Fruit fly (Drosophila melanogaster) whole organism, embryonic: ENCODE results near the gene Cul6.

ENCODE experiments used
- Awh ChIP-seq: fragments of 200-800 bp; sonication (Bioruptor generic); IDR thresholded peaks from 2 replicates; pipeline ENCODE4, ENCODE4 v1.3.6; 2022; ENCODE audit warnings: missing biosample characterization, missing genetic modification characterization
- CG10959 ChIP-seq: fragments of 200-800 bp; sonication (Bioruptor generic); IDR thresholded peaks from 2 replicates; pipeline ENCODE4 v1.3.6; 2022; ENCODE audit warnings: missing biosample characterization, missing genetic modification characterization
- CG11456 ChIP-seq: fragments of 200-800 bp; sonication (Bioruptor generic); IDR thresholded peaks from 3 replicates; pipeline ENCODE4 v1.3.6; 2022; ENCODE audit warnings: missing biosample characterization, missing genetic modification characterization
- CG12071 ChIP-seq: fragments of 200-800 bp; sonication (Bioruptor generic); optimal IDR thresholded peaks from 3 replicates; lab custom pipeline; 2018; ENCODE audit warnings: missing biosample characterization, mild to moderate bottlenecking, missing genetic modification characterization
- CG12236 ChIP-seq: fragments of 200-800 bp; sonication (Bioruptor generic); optimal IDR thresholded peaks from 2 replicates; lab custom pipeline; 2016; ENCODE audit warnings: missing biosample characterization, missing genetic modification characterization
- CG12391 ChIP-seq: fragments of 200-800 bp; sonication (Bioruptor generic); optimal IDR thresholded peaks from 3 replicates; lab custom pipeline; 2018; ENCODE audit warnings: missing biosample characterization, mild to moderate bottlenecking, missing genetic modification characterization, moderate library complexity
- CG13123 ChIP-seq: fragments of 200-800 bp; sonication (Bioruptor generic); optimal IDR thresholded peaks from 2 replicates; lab custom pipeline; 2016; ENCODE audit warnings: missing biosample characterization, missing genetic modification characterization
- CG13287 ChIP-seq: fragments of 200-800 bp; sonication (Bioruptor generic); IDR thresholded peaks from 2 replicates; pipeline ENCODE4 v1.3.6; 2022; ENCODE audit warnings: missing biosample characterization, missing genetic modification characterization; ENCODE audit not compliant: partially characterized antibody
- CG13424 ChIP-seq: fragments of 200-800 bp; sonication (Bioruptor generic); optimal IDR thresholded peaks from 2 replicates; lab custom pipeline; 2019; ENCODE audit warnings: missing biosample characterization, mild to moderate bottlenecking, missing genetic modification characterization, moderate library complexity
- CG13775 ChIP-seq: fragments of 200-800 bp; sonication (Bioruptor generic); optimal IDR thresholded peaks from 3 replicates; lab custom pipeline; 2017; ENCODE audit warnings: missing biosample characterization, mild to moderate bottlenecking, missing genetic modification characterization
- CG14710 ChIP-seq: fragments of 200-800 bp; sonication (Bioruptor generic); optimal IDR thresholded peaks from 3 replicates; lab custom pipeline; 2019; ENCODE audit warnings: missing biosample characterization, mild to moderate bottlenecking, missing genetic modification characterization, moderate library complexity
- CG1602 ChIP-seq: fragments of 200-800 bp; sonication (Bioruptor generic); optimal IDR thresholded peaks from 3 replicates; lab custom pipeline; 2016; ENCODE audit warnings: missing biosample characterization, missing genetic modification characterization
- CG16863 ChIP-seq: fragments of 200-800 bp; sonication (Bioruptor generic); optimal IDR thresholded peaks from 3 replicates; lab custom pipeline; 2016; ENCODE audit warnings: missing biosample characterization, missing genetic modification characterization
- CG18476 ChIP-seq: fragments of 200-800 bp; sonication (Bioruptor generic); optimal IDR thresholded peaks from 2 replicates; lab custom pipeline; 2016; ENCODE audit warnings: missing biosample characterization, mild to moderate bottlenecking, missing genetic modification characterization
- CG2116 ChIP-seq: fragments of 200-800 bp; sonication (Bioruptor generic); optimal IDR thresholded peaks from 3 replicates; lab custom pipeline; 2018; ENCODE audit warnings: missing biosample characterization, mild to moderate bottlenecking, missing genetic modification characterization
- CG3847 ChIP-seq: fragments of 200-800 bp; sonication (Bioruptor generic); IDR thresholded peaks from 2 replicates; pipeline ENCODE4 v1.3.6; 2022; ENCODE audit warnings: missing biosample characterization, missing genetic modification characterization
- CG4854 ChIP-seq: fragments of 200-800 bp; sonication (Bioruptor generic); optimal IDR thresholded peaks from 2 replicates; lab custom pipeline; 2016; ENCODE audit warnings: missing biosample characterization, missing genetic modification characterization, inconsistent platforms
- CG6175 ChIP-seq: fragments of 200-800 bp; sonication (Bioruptor generic); IDR thresholded peaks from 3 replicates; pipeline ENCODE4 v1.3.6; 2022; ENCODE audit warnings: missing biosample characterization, missing genetic modification characterization
- CG6654 ChIP-seq: fragments of 200-800 bp; sonication (Bioruptor generic); optimal IDR thresholded peaks from 2 replicates; lab custom pipeline; 2017; ENCODE audit warnings: missing biosample characterization, mild to moderate bottlenecking, missing genetic modification characterization
- CG7357 ChIP-seq: fragments of 200-800 bp; sonication (Bioruptor generic); IDR thresholded peaks from 3 replicates; pipeline ENCODE4 v1.3.6; 2022; ENCODE audit warnings: missing biosample characterization, missing genetic modification characterization
- CG7839 ChIP-seq: fragments of 200-800 bp; sonication (Bioruptor generic); optimal IDR thresholded peaks from 3 replicates; lab custom pipeline; 2018; ENCODE audit warnings: missing biosample characterization, mild to moderate bottlenecking, missing genetic modification characterization, moderate library complexity
- CG7963 ChIP-seq: fragments of 200-800 bp; sonication (Bioruptor generic); IDR thresholded peaks from 3 replicates; pipeline ENCODE4 v1.3.6; 2022; ENCODE audit warnings: missing biosample characterization, missing genetic modification characterization; ENCODE audit not compliant: partially characterized antibody
- CG9727 ChIP-seq: fragments of 200-800 bp; sonication (Bioruptor generic); optimal IDR thresholded peaks from 3 replicates; lab custom pipeline; 2017; ENCODE audit warnings: missing biosample characterization, mild to moderate bottlenecking, missing genetic modification characterization
- CoRest ChIP-seq: fragments of 200-800 bp; sonication (Bioruptor generic); optimal IDR thresholded peaks from 3 replicates; lab custom pipeline; 2018; ENCODE audit warnings: missing biosample characterization, mild to moderate bottlenecking, missing genetic modification characterization, moderate library complexity
- Dbx ChIP-seq: fragments of 200-800 bp; sonication (Bioruptor generic); IDR thresholded peaks from 3 replicates; pipeline ENCODE4 v1.3.6; 2022; ENCODE audit warnings: missing biosample characterization, missing genetic modification characterization
- Ets97D ChIP-seq: fragments of 200-800 bp; sonication (Bioruptor generic); optimal IDR thresholded peaks from 3 replicates; lab custom pipeline; 2016; ENCODE audit warnings: missing biosample characterization, missing genetic modification characterization
- Hmr ChIP-seq: fragments of 200-800 bp; sonication (Bioruptor generic); optimal IDR thresholded peaks from 3 replicates; lab custom pipeline; 2017; ENCODE audit warnings: mild to moderate bottlenecking, missing biosample characterization, missing genetic modification reagents, missing genetic modification characterization
- Hr39 ChIP-seq: fragments of >200 bp; optimal IDR thresholded peaks from 2 replicates; lab custom pipeline; 2017
- Max ChIP-seq: fragments of 200-800 bp; sonication (Bioruptor generic); optimal IDR thresholded peaks from 2 replicates; lab custom pipeline; 2016; ENCODE audit warnings: missing biosample characterization, mild to moderate bottlenecking, missing genetic modification characterization
- Myb ChIP-seq: fragments of 200-800 bp; sonication (Bioruptor generic); optimal IDR thresholded peaks from 2 replicates; lab custom pipeline; 2016; ENCODE audit warnings: missing biosample characterization, missing genetic modification characterization
- PHDP ChIP-seq: fragments of 200-800 bp; sonication (Bioruptor generic); optimal IDR thresholded peaks from 3 replicates; lab custom pipeline; 2018; ENCODE audit warnings: missing biosample characterization, mild to moderate bottlenecking, missing genetic modification characterization, moderate library complexity
- Ptx1 ChIP-seq: fragments of 200-800 bp; sonication (Bioruptor generic); IDR thresholded peaks from 2 replicates; pipeline ENCODE4 v1.3.6; 2022; ENCODE audit warnings: missing biosample characterization, missing genetic modification characterization
- Rfx ChIP-seq: fragments of 200-800 bp; sonication (Bioruptor generic); IDR thresholded peaks from 2 replicates; pipeline ENCODE4 v1.3.6; 2022; ENCODE audit warnings: missing biosample characterization, missing genetic modification characterization
- Rx ChIP-seq: fragments of 200-800 bp; sonication (Bioruptor generic); IDR thresholded peaks from 2 replicates; pipeline ENCODE4 v1.3.6; 2022; ENCODE audit warnings: missing biosample characterization, missing genetic modification characterization
- Sry-β ChIP-seq: fragments of 200-800 bp; sonication (Bioruptor generic); optimal IDR thresholded peaks from 2 replicates; lab custom pipeline; 2018; ENCODE audit warnings: missing biosample characterization, mild to moderate bottlenecking, missing genetic modification characterization, moderate library complexity
- amos ChIP-seq: fragments of 200-800 bp; sonication (Bioruptor generic); IDR thresholded peaks from 2 replicates; pipeline ENCODE4 v1.3.6; 2022; ENCODE audit warnings: missing biosample characterization, missing genetic modification characterization; ENCODE audit not compliant: partially characterized antibody
- bcd ChIP-seq: fragments of 200-800 bp; sonication (Bioruptor generic); optimal IDR thresholded peaks from 2 replicates; lab custom pipeline; 2017; ENCODE audit warnings: missing biosample characterization, mild to moderate bottlenecking, missing genetic modification characterization
- chn ChIP-seq: fragments of 200-800 bp; sonication (Bioruptor generic); optimal IDR thresholded peaks from 2 replicates; lab custom pipeline; 2016; ENCODE audit warnings: missing biosample characterization, missing genetic modification characterization
- croc ChIP-seq: fragments of 200-800 bp; sonication (Bioruptor generic); conservative IDR thresholded peaks from 3 replicates; pipeline ENCODE4 v1.3.6; 2022; ENCODE audit warnings: missing biosample characterization, missing genetic modification characterization
- cwo ChIP-seq: fragments of 200-800 bp; sonication (Bioruptor generic); optimal IDR thresholded peaks from 3 replicates; lab custom pipeline; 2017; ENCODE audit warnings: missing biosample characterization, missing genetic modification characterization, mild to moderate bottlenecking, moderate library complexity, missing genetic modification reagents
- dmrt99B ChIP-seq: fragments of 200-800 bp; sonication (Bioruptor generic); optimal IDR thresholded peaks from 2 replicates; lab custom pipeline; 2018; ENCODE audit warnings: missing biosample characterization, mild to moderate bottlenecking, missing genetic modification characterization, moderate library complexity
- exex ChIP-seq: fragments of 200-800 bp; sonication (Bioruptor generic); optimal IDR thresholded peaks from 4 replicates; lab custom pipeline; 2018; ENCODE audit warnings: missing biosample characterization, mild to moderate bottlenecking, missing genetic modification characterization, moderate library complexity
- grn ChIP-seq: fragments of 200-800 bp; sonication (Bioruptor generic); optimal IDR thresholded peaks from 3 replicates; lab custom pipeline; 2017; ENCODE audit warnings: missing biosample characterization, missing genetic modification characterization
- hbn ChIP-seq: fragments of 200-800 bp; sonication (Bioruptor generic); IDR thresholded peaks from 2 replicates; pipeline ENCODE4 v1.3.6; 2022; ENCODE audit warnings: missing biosample characterization, missing genetic modification characterization; ENCODE audit not compliant: partially characterized antibody
- kni ChIP-seq: fragments of 200-800 bp; sonication (Bioruptor generic); optimal IDR thresholded peaks from 3 replicates; lab custom pipeline; 2017; ENCODE audit warnings: mild to moderate bottlenecking, missing biosample characterization, missing genetic modification reagents, missing genetic modification characterization
- luna ChIP-seq: fragments of 200-800 bp; sonication (Bioruptor generic); optimal IDR thresholded peaks from 2 replicates; lab custom pipeline; 2016; ENCODE audit warnings: missing biosample characterization, missing genetic modification characterization
- org-1 ChIP-seq: fragments of 200-800 bp; sonication (Bioruptor generic); optimal IDR thresholded peaks from 2 replicates; lab custom pipeline; 2017; ENCODE audit warnings: missing biosample characterization, missing genetic modification characterization
- pum ChIP-seq: fragments of 200-800 bp; sonication (Bioruptor generic); optimal IDR thresholded peaks from 2 replicates; lab custom pipeline; 2016; ENCODE audit warnings: missing biosample characterization, missing genetic modification characterization
- row ChIP-seq: fragments of 200-800 bp; sonication (Bioruptor generic); IDR thresholded peaks from 3 replicates; pipeline ENCODE4 v1.3.6; 2022; ENCODE audit warnings: missing biosample characterization, missing genetic modification characterization
- vfl ChIP-seq: fragments of 200-800 bp; sonication (Bioruptor generic); optimal IDR thresholded peaks from 2 replicates; lab custom pipeline; 2016; ENCODE audit warnings: missing biosample characterization, missing genetic modification characterization
- vvl ChIP-seq: fragments of 200-800 bp; sonication (Bioruptor generic); IDR thresholded peaks from 2 replicates; pipeline ENCODE4 v1.3.6; 2022; ENCODE audit warnings: missing biosample characterization, missing genetic modification characterization

Gene Cul6

DNA sequence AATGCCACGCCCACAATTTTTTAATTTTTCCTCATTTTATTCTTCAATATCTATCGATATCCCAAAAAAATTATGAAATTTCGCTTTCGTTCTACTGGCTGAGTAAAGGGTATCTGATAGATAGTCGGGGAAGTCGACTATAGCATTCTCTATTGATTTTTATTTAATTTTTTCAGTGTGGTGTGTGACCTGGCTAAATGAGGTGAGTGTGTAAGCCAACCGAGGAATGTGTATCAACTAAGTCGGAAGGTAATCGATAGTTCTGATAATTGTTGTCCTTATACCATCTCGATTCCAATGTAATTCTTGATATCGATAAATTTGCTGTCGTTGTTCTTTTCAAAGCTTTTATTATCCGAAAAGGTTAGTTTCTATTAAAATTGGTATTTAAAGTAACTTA, 5.0 kb downstream of the Cul6 start, which contains the start of gene CG11263 (continued):
- TF ChIP-seq CG12236 (no peak), CG18476 (GFP tag; lab: Kevin White, UChicago) (peak; percentile 29), grn (GFP tag; lab: Kevin White, UChicago) (no peak), CG16863 (peak; percentile 7), CG12071 (no peak), Max (GFP tag; lab: Kevin White, UChicago) (no peak), CG7839 (tag; lab: Kevin White, UChicago) (peak; percentile 57), kni (no peak), CG1602 (GFP tag; lab: Kevin White, UChicago) (peak; percentile 1), Rfx (peak; percentile 71), PHDP (tag; lab: Kevin White, UChicago) (peak; percentile 45), CG4854 (GFP tag; lab: Kevin White, UChicago) (peak; percentile 50), chn (GFP tag; lab: Kevin White, UChicago) (peak; percentile 53), Ptx1 (peak; percentile 53; the same call in 1 of the 2 replicates), CG14710 (tag; lab: Kevin White, UChicago) (no peak), CG6175 (GFP tag; lab: Robert Waterston, UW) (no peak), vvl (GFP tag; lab: Robert Waterston, UW) (peak; percentile 58; the same call in 1 of the 2 replicates), hbn (GFP tag; lab: Robert Waterston, UW) (peak; percentile 82), CG10959 (GFP tag; lab: Robert Waterston, UW) (no peak), Hmr (peak; percentile 71), CG11456 (GFP tag; lab: Robert Waterston, UW) (0 out of 3 replicates have a peak, but pooled peaks have one; percentile 60), CG6654 (GFP tag; lab: Kevin White, UChicago) (no peak), vfl (GFP tag; lab: Kevin White, UChicago) (peak; percentile 21), pum (GFP tag; lab: Kevin White, UChicago) (peak; percentile 24), CG13424 (tag; lab: Kevin White, UChicago) (no peak), row (peak; percentile 62), CG9727 (peak; percentile 39), CG3847 (GFP tag; lab: Robert Waterston, UW) (peak; percentile 42), org-1 (GFP tag; lab: Kevin White, UChicago) (no peak), Rx (GFP tag; lab: Robert Waterston, UW) (no peak), Dbx (peak; percentile 73), amos (GFP tag; lab: Robert Waterston, UW) (peak; percentile 82), CG7963 (GFP tag; lab: Robert Waterston, UW) (peak; percentile 93), CG7357 (GFP tag; lab: Robert Waterston, UW) (no peak), CG2116 (GFP tag; lab: Kevin White, UChicago) (peak; percentile 59), exex (tag; lab: Kevin White, UChicago) (no peak), CG13123 (GFP tag; lab: Kevin White, UChicago) (no peak), croc (GFP tag; lab: Robert Waterston, UW) (no peak), bcd (GFP tag; lab: Kevin White, UChicago) (peak; percentile 39), CG13775 (GFP tag; lab: Kevin White, UChicago) (peak; percentile 12), Myb (peak; percentile 79), Awh (GFP tag; lab: Robert Waterston, UW) (no peak), CoRest (tag; lab: Kevin White, UChicago) (peak; percentile 61), Ets97D (GFP tag; lab: Kevin White, UChicago) (peak; percentile 84), dmrt99B (tag; lab: Kevin White, UChicago) (no peak), Sry-β (GFP tag; lab: Kevin White, UChicago) (no peak), luna (GFP tag; lab: Kevin White, UChicago) (peak; percentile 49), Hr39 (lab: Kevin White, UChicago) (no peak), cwo (GFP tag; lab: Kevin White, UChicago) (no peak), CG12391 (tag; lab: Kevin White, UChicago) (peak; percentile 43), CG13287 (GFP tag; lab: Robert Waterston, UW) (peak; percentile 89)
